Worm (Caenorhabditis elegans) whole organism, L1 larva: Measurements from ENCODE around the gene C26F1.1.
A peak's percentile ranks its signal among the peaks of the same experiment; 100 is the strongest.

Experiments
- C16A3.4 ChIP-seq: fragments of 150-350 bp; optimal IDR thresholded peaks from 2 replicates; lab custom pipeline; 2014; ENCODE audit warnings: missing biosample characterization, missing genetic modification characterization
- C34B4.2 ChIP-seq: sonication (generic microtip); optimal IDR thresholded peaks from 2 replicates; lab custom pipeline; 2017; ENCODE audit warnings: mild to moderate bottlenecking, missing genetic modification characterization, missing compliant biosample characterization
- F16B12.6 ChIP-seq: fragments of 150-350 bp; optimal IDR thresholded peaks from 2 replicates; lab custom pipeline; 2014; ENCODE audit warnings: missing biosample characterization, missing genetic modification characterization
- Y116A8C.19 ChIP-seq: sonication (generic microtip); optimal IDR thresholded peaks from 2 replicates; lab custom pipeline; 2016; ENCODE audit warnings: missing compliant biosample characterization, missing genetic modification characterization, borderline replicate concordance
- aly-2 ChIP-seq: fragments of 150-350 bp; optimal IDR thresholded peaks from 2 replicates; lab custom pipeline; 2014; ENCODE audit warnings: missing biosample characterization, missing genetic modification characterization
- blmp-1 ChIP-seq: fragments of 150-350 bp; optimal IDR thresholded peaks from 2 replicates; lab custom pipeline; 2014; ENCODE audit warnings: missing biosample characterization, missing genetic modification characterization
- ceh-90 ChIP-seq: sonication (generic microtip); optimal IDR thresholded peaks from 2 replicates; lab custom pipeline; 2016; ENCODE audit warnings: missing genetic modification characterization, missing compliant biosample characterization
- dpl-1 ChIP-seq, 3 experiments: fragments of 150-350 bp in 2 of 3; sonication (generic microtip) in 1 of 3; optimal IDR thresholded peaks; 2 replicates each; lab custom pipeline; 2014 to 2017; ENCODE audit warnings: missing biosample characterization in 3 of 3, missing genetic modification characterization in 3 of 3, missing genetic modification reagents in 3 of 3
- efl-1 ChIP-seq, 4 experiments: fragments of 150-350 bp; optimal IDR thresholded peaks in 3 of 4; peaks in 1 of 4; 1 replicate in 1 of 4; 2 replicates in 3 of 4; lab custom pipeline; 2014; ENCODE audit warnings: missing biosample characterization in 2 of 4, missing genetic modification characterization in 2 of 4, missing genetic modification reagents in 2 of 4
- egl-13 ChIP-seq: sonication (generic microtip); optimal IDR thresholded peaks from 2 replicates; lab custom pipeline; 2016; ENCODE audit warnings: missing genotype, missing genetic modification reagents, missing genetic modification characterization, missing compliant biosample characterization
- egl-27 ChIP-seq, 2 experiments: fragments of 150-350 bp in 1 of 2; sonication (generic microtip); optimal IDR thresholded peaks; 3 replicates each; lab custom pipeline; 2017 to 2018; ENCODE audit warnings: missing biosample characterization in 2 of 2, missing genetic modification characterization in 2 of 2, missing genetic modification reagents in 2 of 2
- elt-2 ChIP-seq: sonication (generic microtip); optimal IDR thresholded peaks from 2 replicates; lab custom pipeline; 2016; ENCODE audit warnings: missing genetic modification characterization, mild to moderate bottlenecking, inconsistent platforms, missing compliant biosample characterization, missing genetic modification reagents
- fkh-8 ChIP-seq: sonication (generic microtip); optimal IDR thresholded peaks from 2 replicates; lab custom pipeline; 2016; ENCODE audit warnings: mild to moderate bottlenecking, missing genetic modification characterization, missing compliant biosample characterization
- grh-1 ChIP-seq: fragments of 200-800 bp; sonication (Bioruptor generic); IDR thresholded peaks from 2 replicates; pipeline ENCODE4 v1.3.6; 2022; ENCODE audit warnings: missing genetic modification reagents, missing genetic modification characterization, missing compliant biosample characterization
- hlh-17 ChIP-seq: fragments of 200-800 bp; sonication (Bioruptor generic); optimal IDR thresholded peaks from 2 replicates; lab custom pipeline; 2018; ENCODE audit warnings: missing genetic modification characterization, mild to moderate bottlenecking, missing compliant biosample characterization, moderate library complexity, borderline replicate concordance
- isw-1 ChIP-seq: fragments of 200-800 bp; sonication (Bioruptor generic); IDR thresholded peaks from 2 replicates; pipeline ENCODE4 v1.3.6; 2022; ENCODE audit warnings: missing genetic modification characterization, missing compliant biosample characterization
- jun-1 ChIP-seq: fragments of 150-350 bp; optimal IDR thresholded peaks from 2 replicates; lab custom pipeline; 2014; ENCODE audit warnings: missing biosample characterization, missing genetic modification reagents, missing genetic modification characterization
- lin-14 ChIP-seq: fragments of 200-800 bp; sonication (Bioruptor generic); optimal IDR thresholded peaks from 2 replicates; lab custom pipeline; 2018; ENCODE audit warnings: mild to moderate bottlenecking, missing genetic modification characterization, moderate library complexity, missing compliant biosample characterization
- lin-15B ChIP-seq: fragments of 150-350 bp; sonication (generic microtip); optimal IDR thresholded peaks from 3 replicates; lab custom pipeline; 2014; ENCODE audit warnings: missing biosample characterization, missing genetic modification characterization
- lin-35 ChIP-seq, 2 experiments: fragments of 150-350 bp; optimal IDR thresholded peaks; 2 replicates each; lab custom pipeline; 2014; ENCODE audit warnings: missing biosample characterization in 2 of 2, missing genetic modification characterization in 2 of 2, missing genetic modification reagents in 2 of 2
- lir-3 ChIP-seq: sonication (generic microtip); optimal IDR thresholded peaks from 2 replicates; lab custom pipeline; 2016; ENCODE audit warnings: mild to moderate bottlenecking, missing genetic modification characterization, moderate library complexity, missing compliant biosample characterization; ENCODE audit not compliant: poor library complexity
- mef-2 ChIP-seq: fragments of 150-350 bp; optimal IDR thresholded peaks from 2 replicates; lab custom pipeline; 2014; ENCODE audit warnings: missing biosample characterization, missing genetic modification characterization
- nhr-11 ChIP-seq: fragments of 150-350 bp; optimal IDR thresholded peaks from 2 replicates; lab custom pipeline; 2014; ENCODE audit warnings: missing biosample characterization, missing genetic modification characterization
- nhr-19 ChIP-seq: fragments of 200-800 bp; sonication (Bioruptor generic); conservative IDR thresholded peaks from 2 replicates; pipeline ENCODE4 v1.3.6; 2022; ENCODE audit warnings: missing genetic modification characterization, missing compliant biosample characterization
- nhr-28 ChIP-seq: fragments of 150-350 bp; optimal IDR thresholded peaks from 2 replicates; lab custom pipeline; 2014; ENCODE audit warnings: missing biosample characterization, missing genetic modification characterization
- nhr-77 ChIP-seq: fragments of 150-350 bp; optimal IDR thresholded peaks from 2 replicates; lab custom pipeline; 2014; ENCODE audit warnings: missing biosample characterization, missing genetic modification characterization
- nhr-85 ChIP-seq: sonication (generic microtip); peaks from one replicate; lab custom pipeline; 2016; ENCODE audit warnings: missing genetic modification characterization, inconsistent platforms, missing compliant biosample characterization
- pag-3 ChIP-seq: sonication (generic microtip); optimal IDR thresholded peaks from 2 replicates; lab custom pipeline; 2017; ENCODE audit warnings: missing genetic modification characterization, mild to moderate bottlenecking, missing compliant biosample characterization, antibody characterized with exemption, borderline replicate concordance; ENCODE audit not compliant: insufficient read depth
- skn-1 ChIP-seq: fragments of 150-350 bp; optimal IDR thresholded peaks from 2 replicates; lab custom pipeline; 2014; ENCODE audit warnings: missing biosample characterization, missing genetic modification characterization
- sup-37 ChIP-seq: fragments of 200-800 bp; sonication (Bioruptor generic); optimal IDR thresholded peaks from 2 replicates; lab custom pipeline; 2018; ENCODE audit warnings: mild to moderate bottlenecking, missing genetic modification characterization, missing compliant biosample characterization
- swsn-7 ChIP-seq: sonication (generic microtip); optimal IDR thresholded peaks from 2 replicates; lab custom pipeline; 2016; ENCODE audit warnings: missing genetic modification characterization, missing compliant biosample characterization
- unc-30 ChIP-seq: sonication (generic microtip); optimal IDR thresholded peaks from 2 replicates; lab custom pipeline; 2017; ENCODE audit warnings: missing biosample characterization, missing genetic modification characterization
- unc-98 ChIP-seq: fragments of 200-800 bp; sonication (Bioruptor generic); IDR thresholded peaks from 2 replicates; pipeline ENCODE4 v1.3.6; 2022; ENCODE audit warnings: missing genetic modification characterization, missing compliant biosample characterization
- xbp-1 ChIP-seq: sonication (generic microtip); optimal IDR thresholded peaks from 2 replicates; lab custom pipeline; 2016; ENCODE audit warnings: missing genetic modification characterization, missing compliant biosample characterization
- ztf-11 ChIP-seq, 2 experiments: sonication (generic microtip); optimal IDR thresholded peaks; 2 replicates each; lab custom pipeline; 2016 to 2017; ENCODE audit warnings: missing genetic modification characterization in 2 of 2, missing biosample characterization in 1 of 2, missing compliant biosample characterization in 1 of 2

Gene C26F1.1

DNA sequence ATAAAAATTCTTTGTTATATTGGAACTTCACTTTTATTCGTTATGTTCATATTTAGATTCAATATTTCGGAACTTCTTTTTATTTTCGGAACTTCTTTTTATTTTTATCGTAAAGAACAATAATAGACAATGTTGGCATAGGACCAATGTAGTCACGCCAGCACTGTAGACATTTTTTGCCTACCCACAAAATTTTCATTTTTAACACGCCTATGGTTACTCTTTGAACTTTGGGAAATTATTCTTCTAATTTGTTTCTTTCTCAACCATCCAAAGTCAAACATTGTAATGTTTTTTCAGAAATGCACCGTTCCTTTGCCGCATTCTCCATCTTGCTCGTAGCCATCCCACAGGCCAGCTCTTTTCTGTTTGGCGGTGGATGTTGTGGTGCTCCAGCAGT, at the start of gene C26F1.1:
Gene C26F1.1, plus strand, starts transcription at position 301 of the 400 bp plus-strand sequence.
- TF ChIP-seq sup-37 (no peak), nhr-85 (tag; lab: Kevin White, UChicago) (peak; percentile 4), unc-30 (tag; lab: Kevin White, UChicago) (no peak), hlh-17 (GFP tag; lab: Kevin White, UChicago) (no peak)

DNA sequence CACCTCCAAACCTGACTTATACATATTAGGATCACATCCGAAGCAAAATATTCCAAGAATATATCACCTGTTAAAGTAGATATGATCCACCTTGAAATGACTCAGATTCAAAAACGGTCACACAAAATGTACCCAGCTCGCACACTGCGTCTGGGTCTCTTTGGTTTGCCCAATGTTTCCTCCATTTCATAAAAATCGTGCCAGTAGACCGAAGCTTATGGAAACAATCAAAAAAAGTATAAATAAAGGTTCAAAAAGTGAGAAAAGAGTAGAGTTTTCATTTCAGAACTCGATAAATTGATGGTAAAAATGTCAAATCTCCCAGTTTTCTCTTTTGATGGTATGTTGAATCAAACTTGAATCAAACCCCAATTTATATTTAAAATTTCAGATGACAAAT, 47.5 kb upstream of the C26F1.1 start, which contains the start of gene srr-9:
Gene srr-9, plus strand, starts transcription at position 301 of the 400 bp plus-strand sequence.
- no peak for TF ChIP-seq aly-2 (tag; lab: Kevin White, UChicago)
- TF ChIP-seq C34B4.2: no peak
- TF ChIP-seq fkh-8 (tag; lab: Kevin White, UChicago): no peak
- TF ChIP-seq lin-35 (GFP tag; optimal IDR thresholded peaks at IDR 0.05; lab: Kevin White, UChicago): no peak
- TF ChIP-seq grh-1: no peak
- TF ChIP-seq isw-1 (GFP tag; lab: Robert Waterston, UW): no peak
- TF ChIP-seq unc-98 (GFP tag; lab: Robert Waterston, UW): no peak
- no peak for TF ChIP-seq F16B12.6
- TF ChIP-seq xbp-1 (tag; lab: Kevin White, UChicago): no peak
- TF ChIP-seq swsn-7 (tag; lab: Kevin White, UChicago): no peak
- no peak for TF ChIP-seq blmp-1 (tag; lab: Kevin White, UChicago)
- TF ChIP-seq, all 84 proteins: peak for 0

DNA sequence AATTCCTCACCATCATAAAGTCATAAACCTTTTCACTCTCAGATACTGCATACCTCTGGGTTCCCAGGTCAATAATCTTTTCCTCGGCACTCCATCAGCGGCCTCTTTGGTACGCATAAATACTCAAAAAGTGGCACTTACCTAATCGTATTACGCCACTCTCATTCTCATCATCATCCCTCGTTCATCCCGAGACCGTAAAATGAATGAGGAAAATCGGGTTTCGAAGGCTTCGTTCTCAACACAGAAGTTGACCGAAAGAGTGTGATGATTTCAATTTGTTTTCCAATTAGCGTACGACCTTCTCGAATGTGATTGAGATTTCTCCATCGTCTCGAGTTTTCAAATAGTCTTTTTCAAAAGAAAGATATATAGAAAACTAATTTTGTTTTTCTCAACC, 45.3 kb upstream of the C26F1.1 start:
- TF ChIP-seq blmp-1 (tag; lab: Kevin White, UChicago) (peak; percentile 28), lin-35 (GFP tag; optimal IDR thresholded peaks at IDR 0.05; lab: Kevin White, UChicago) (no peak), C16A3.4 (tag; lab: Kevin White, UChicago) (no peak), dpl-1 (GFP tag; optimal IDR thresholded peaks at IDR 0.05; lab: Kevin White, UChicago) (no peak), nhr-11 (no peak), ztf-11 (tag; optimal IDR thresholded peaks at IDR 0.05; lab: Kevin White, UChicago) (no peak), nhr-28 (tag; lab: Kevin White, UChicago) (no peak), nhr-77 (no peak), C34B4.2 (no peak), nhr-85 (tag; lab: Kevin White, UChicago) (peak; percentile 47), fkh-8 (tag; lab: Kevin White, UChicago) (no peak)

DNA sequence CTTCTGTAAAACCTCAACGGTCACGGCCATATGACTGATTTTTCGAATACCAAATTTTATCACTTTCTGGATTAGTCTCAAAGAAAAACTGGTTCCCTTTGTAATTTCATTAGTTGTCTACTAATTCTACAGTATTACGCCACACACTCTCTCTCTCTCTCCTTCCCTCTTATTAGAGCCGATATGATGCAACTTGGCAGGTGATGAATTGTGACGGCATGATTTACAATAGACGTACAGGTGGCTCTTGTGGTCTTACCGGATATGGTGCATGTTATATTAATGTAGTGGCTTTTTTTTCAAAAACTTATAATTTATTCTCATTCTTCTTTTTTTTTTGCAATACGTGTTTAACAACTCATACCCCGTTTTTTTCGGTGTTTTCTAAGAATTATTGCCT, 43.3 kb upstream of the C26F1.1 start:
- TF ChIP-seq Y116A8C.19 (tag; lab: Kevin White, UChicago) (no peak), mef-2 (tag; lab: Kevin White, UChicago) (no peak), ceh-90 (tag; lab: Kevin White, UChicago) (no peak), blmp-1 (tag; lab: Kevin White, UChicago) (peak; percentile 2), egl-27 (tag; optimal IDR thresholded peaks at IDR 0.05; lab: Kevin White, UChicago) (no peak)

DNA sequence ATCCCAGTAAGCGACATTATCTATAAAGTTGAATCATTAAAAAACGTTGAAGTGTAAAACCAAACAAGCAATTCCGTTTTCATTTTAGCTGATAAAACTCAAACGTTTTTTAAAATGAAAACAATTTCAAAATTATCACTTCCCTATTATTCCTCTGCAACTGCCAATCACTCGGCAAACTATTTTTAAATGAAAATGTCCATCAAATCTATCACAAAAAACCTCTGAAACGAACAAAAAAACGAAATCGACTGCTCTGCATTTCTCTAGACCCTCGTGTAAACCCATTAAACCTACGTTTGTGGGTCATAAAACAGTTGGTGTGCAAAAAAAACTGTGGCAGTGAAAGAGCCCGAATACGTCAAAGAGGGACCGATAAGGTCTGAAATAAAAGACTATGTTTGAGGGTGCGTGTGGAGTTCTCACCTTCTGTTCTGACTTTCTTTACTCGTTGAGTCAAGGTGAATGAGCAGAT, 42.7 kb upstream of the C26F1.1 start, which contains the start of gene fbxl-5:
Gene fbxl-5, plus strand, starts transcription at position 425 of the 475 bp plus-strand sequence.
- TF ChIP-seq jun-1 (no peak), nhr-19 (no peak), egl-13 (tag; lab: Kevin White, UChicago) (no peak)

DNA sequence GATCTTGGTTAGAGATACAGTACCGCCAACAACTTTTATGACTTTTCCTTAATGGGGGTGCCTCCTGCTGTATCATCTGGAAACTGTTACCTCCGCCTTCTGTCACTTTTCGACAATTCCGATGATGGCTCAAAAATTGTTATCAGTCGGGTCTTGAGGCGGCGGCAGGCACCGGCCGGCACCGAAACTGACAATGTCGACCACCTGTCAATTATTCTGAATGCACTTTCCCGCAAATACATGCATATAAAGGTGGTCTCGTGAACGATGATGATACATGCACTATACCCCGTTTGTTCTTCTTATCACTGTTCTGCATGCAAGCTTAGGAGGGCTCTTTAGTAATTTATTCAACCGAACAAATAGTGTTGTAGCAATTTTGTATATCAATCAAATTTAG, 41.1 kb upstream of the C26F1.1 start:
- TF ChIP-seq lin-14 (GFP tag; lab: Kevin White, UChicago) (no peak), skn-1 (tag; lab: Kevin White, UChicago) (no peak), unc-98 (GFP tag; lab: Robert Waterston, UW) (no peak), C16A3.4 (tag; lab: Kevin White, UChicago) (no peak), lir-3 (tag; lab: Kevin White, UChicago) (no peak), nhr-28 (tag; lab: Kevin White, UChicago) (no peak), elt-2 (tag; lab: Kevin White, UChicago) (peak; percentile 18), efl-1 (optimal IDR thresholded peaks at IDR 0.05; lab: Kevin White, UChicago) (no peak), efl-1 (GFP tag; optimal IDR thresholded peaks at IDR 0.05 in 1 of 2; lab: Kevin White, UChicago) (peak in 1 of 2 experiments; percentile 62), swsn-7 (tag; lab: Kevin White, UChicago) (no peak), fkh-8 (tag; lab: Kevin White, UChicago) (no peak), pag-3 (no peak), lin-15B (tag; lab: Kevin White, UChicago) (no peak)
